Worm (Caenorhabditis elegans) whole organism, L2 larva: ENCODE results near the gene cal-7.

ENCODE experiments used
- C34F6.9 ChIP-seq: fragments of 150-350 bp; optimal IDR thresholded peaks from 2 replicates; lab custom pipeline; 2014; ENCODE audit warnings: missing biosample characterization, missing genetic modification characterization
- lin-11 ChIP-seq: fragments of 150-350 bp; sonication (generic microtip); optimal IDR thresholded peaks from 2 replicates; lab custom pipeline; 2014; ENCODE audit warnings: missing biosample characterization, missing genetic modification characterization, inconsistent platforms, mixed read lengths
- lin-39 ChIP-seq: fragments of 150-350 bp; optimal IDR thresholded peaks from 2 replicates; lab custom pipeline; 2014; ENCODE audit warnings: missing biosample characterization, missing genetic modification reagents, missing genetic modification characterization
- mbf-1 ChIP-seq: sonication (generic microtip); optimal IDR thresholded peaks from 2 replicates; lab custom pipeline; 2017; ENCODE audit warnings: missing biosample characterization, missing genetic modification characterization
- mdl-1 ChIP-seq, 2 experiments: fragments of 150-350 bp in 1 of 2; sonication (generic microtip) in 1 of 2; optimal IDR thresholded peaks; 2 replicates each; lab custom pipeline; 2017; ENCODE audit warnings: missing biosample characterization in 2 of 2, missing genetic modification characterization in 2 of 2
- nhr-129 ChIP-seq: fragments of 150-350 bp; optimal IDR thresholded peaks from 2 replicates; lab custom pipeline; 2014; ENCODE audit warnings: missing biosample characterization, missing genetic modification characterization
- nhr-237 ChIP-seq: fragments of 150-350 bp; optimal IDR thresholded peaks from 2 replicates; lab custom pipeline; 2014; ENCODE audit warnings: missing biosample characterization, missing genetic modification characterization
- sma-9 ChIP-seq, 2 experiments: fragments of 150-350 bp in 1 of 2; sonication (generic microtip) in 1 of 2; optimal IDR thresholded peaks; 2 replicates each; lab custom pipeline; 2014 to 2016; ENCODE audit warnings: missing genetic modification characterization in 2 of 2, mild to moderate bottlenecking in 1 of 2, missing biosample characterization in 1 of 2, missing compliant biosample characterization in 1 of 2, missing genetic modification reagents in 1 of 2, moderate library complexity in 1 of 2
- snpc-4 ChIP-seq: fragments of 150-350 bp; optimal IDR thresholded peaks from 2 replicates; lab custom pipeline; 2014; ENCODE audit warnings: missing biosample characterization, missing genetic modification characterization
- unc-39 ChIP-seq: fragments of 150-350 bp; optimal IDR thresholded peaks from 2 replicates; lab custom pipeline; 2014; ENCODE audit warnings: missing biosample characterization, missing genetic modification characterization
- ztf-4 ChIP-seq: fragments of 150-350 bp; optimal IDR thresholded peaks from 2 replicates; lab custom pipeline; 2014; ENCODE audit warnings: missing biosample characterization, missing genetic modification characterization

ce11 chrV:9733920-9734454, at the start of gene cal-7:
- TF ChIP-seq unc-39 (tag; lab: Kevin White, UChicago) (no peak), lin-11 (no peak), sma-9 (GFP tag; optimal IDR thresholded peaks at IDR 0.05; lab: Kevin White, UChicago) (no peak), sma-9 (tag; optimal IDR thresholded peaks at IDR 0.05; lab: Kevin White, UChicago) (no peak), snpc-4 (tag; lab: Kevin White, UChicago) (no peak), nhr-237 (no peak), mbf-1 (no peak), lin-39 (tag; lab: Kevin White, UChicago) (no peak), mdl-1 (tag; optimal IDR thresholded peaks at IDR 0.05; lab: Kevin White, UChicago) (no peak), C34F6.9 (no peak), ztf-4 (no peak), nhr-129 (no peak)
